Worm (Caenorhabditis elegans) whole organism, L2 larva: ENCODE results near the gene hgap-2.
A peak's percentile ranks its signal among the peaks of the same experiment; 100 is the strongest.

ENCODE experiments used
- C34F6.9 ChIP-seq: fragments of 150-350 bp; optimal IDR thresholded peaks from 2 replicates; lab custom pipeline; 2014; ENCODE audit warnings: missing biosample characterization, missing genetic modification characterization
- F13H6.1 ChIP-seq: sonication (generic microtip); optimal IDR thresholded peaks from 2 replicates; lab custom pipeline; 2016; ENCODE audit warnings: missing genetic modification characterization, missing compliant biosample characterization
- R02D3.7 ChIP-seq: fragments of 150-350 bp; optimal IDR thresholded peaks from 2 replicates; lab custom pipeline; 2014; ENCODE audit warnings: missing biosample characterization, missing genetic modification characterization
- aly-2 ChIP-seq: fragments of 150-350 bp; optimal IDR thresholded peaks from 2 replicates; lab custom pipeline; 2014; ENCODE audit warnings: missing biosample characterization, missing genetic modification characterization
- ceh-16 ChIP-seq: fragments of 150-350 bp; optimal IDR thresholded peaks from 2 replicates; lab custom pipeline; 2014; ENCODE audit warnings: missing biosample characterization, missing genetic modification characterization
- dmd-4 ChIP-seq: sonication (generic microtip); optimal IDR thresholded peaks from 2 replicates; lab custom pipeline; 2017; ENCODE audit warnings: missing biosample characterization, missing genetic modification characterization
- fos-1 ChIP-seq: fragments of 150-350 bp; optimal IDR thresholded peaks from 2 replicates; lab custom pipeline; 2014; ENCODE audit warnings: missing biosample characterization, missing genetic modification characterization
- gmeb-1 ChIP-seq: fragments of 150-350 bp; optimal IDR thresholded peaks from 2 replicates; lab custom pipeline; 2014; ENCODE audit warnings: missing biosample characterization, missing genetic modification characterization
- lin-11 ChIP-seq: fragments of 150-350 bp; sonication (generic microtip); optimal IDR thresholded peaks from 2 replicates; lab custom pipeline; 2014; ENCODE audit warnings: missing biosample characterization, missing genetic modification characterization, inconsistent platforms, mixed read lengths
- lin-13 ChIP-seq: fragments of 150-350 bp; optimal IDR thresholded peaks from 2 replicates; lab custom pipeline; 2014; ENCODE audit warnings: missing biosample characterization, missing genetic modification reagents, missing genetic modification characterization
- lsy-2 ChIP-seq, 2 experiments: fragments of 150-350 bp in 1 of 2; sonication (generic microtip) in 1 of 2; optimal IDR thresholded peaks; 2 replicates each; lab custom pipeline; 2014 to 2017; ENCODE audit warnings: missing biosample characterization in 2 of 2, missing genetic modification characterization in 2 of 2
- mab-5 ChIP-seq: fragments of 150-350 bp; optimal IDR thresholded peaks from 2 replicates; lab custom pipeline; 2014; ENCODE audit warnings: missing biosample characterization, missing genetic modification characterization
- mbf-1 ChIP-seq: sonication (generic microtip); optimal IDR thresholded peaks from 2 replicates; lab custom pipeline; 2017; ENCODE audit warnings: missing biosample characterization, missing genetic modification characterization
- nhr-10 ChIP-seq: sonication (generic microtip); optimal IDR thresholded peaks from 2 replicates; lab custom pipeline; 2017; ENCODE audit warnings: missing biosample characterization, missing genetic modification characterization
- nhr-11 ChIP-seq: fragments of 150-350 bp; optimal IDR thresholded peaks from 2 replicates; lab custom pipeline; 2014; ENCODE audit warnings: missing biosample characterization, missing genetic modification characterization
- nhr-12 ChIP-seq: fragments of 150-350 bp; optimal IDR thresholded peaks from 2 replicates; lab custom pipeline; 2014; ENCODE audit warnings: missing biosample characterization, missing genetic modification characterization
- nhr-129 ChIP-seq: fragments of 150-350 bp; optimal IDR thresholded peaks from 2 replicates; lab custom pipeline; 2014; ENCODE audit warnings: missing biosample characterization, missing genetic modification characterization
- nhr-237 ChIP-seq: fragments of 150-350 bp; optimal IDR thresholded peaks from 2 replicates; lab custom pipeline; 2014; ENCODE audit warnings: missing biosample characterization, missing genetic modification characterization
- nhr-25 ChIP-seq: fragments of 150-350 bp; sonication (generic microtip); optimal IDR thresholded peaks from 3 replicates; lab custom pipeline; 2014; ENCODE audit warnings: missing biosample characterization, missing genetic modification characterization
- nhr-6 ChIP-seq: fragments of 150-350 bp; optimal IDR thresholded peaks from 2 replicates; lab custom pipeline; 2014; ENCODE audit warnings: missing biosample characterization, missing genetic modification characterization
- nhr-77 ChIP-seq: fragments of 150-350 bp; optimal IDR thresholded peaks from 2 replicates; lab custom pipeline; 2014; ENCODE audit warnings: missing biosample characterization, missing genetic modification characterization
- peb-1 ChIP-seq: fragments of 150-350 bp; optimal IDR thresholded peaks from 2 replicates; lab custom pipeline; 2014; ENCODE audit warnings: missing biosample characterization, missing genetic modification characterization
- sem-4 ChIP-seq: fragments of 150-350 bp; optimal IDR thresholded peaks from 2 replicates; lab custom pipeline; 2014; ENCODE audit warnings: missing biosample characterization, missing genetic modification reagents, missing genetic modification characterization
- sma-3 ChIP-seq: sonication (generic microtip); optimal IDR thresholded peaks from 2 replicates; lab custom pipeline; 2016; ENCODE audit warnings: missing genetic modification reagents, missing genetic modification characterization, missing compliant biosample characterization
- sma-9 ChIP-seq, 2 experiments: fragments of 150-350 bp in 1 of 2; sonication (generic microtip) in 1 of 2; optimal IDR thresholded peaks; 2 replicates each; lab custom pipeline; 2014 to 2016; ENCODE audit warnings: missing genetic modification characterization in 2 of 2, mild to moderate bottlenecking in 1 of 2, missing biosample characterization in 1 of 2, missing compliant biosample characterization in 1 of 2, missing genetic modification reagents in 1 of 2, moderate library complexity in 1 of 2
- unc-39 ChIP-seq: fragments of 150-350 bp; optimal IDR thresholded peaks from 2 replicates; lab custom pipeline; 2014; ENCODE audit warnings: missing biosample characterization, missing genetic modification characterization
- unc-55 ChIP-seq: fragments of 150-350 bp; sonication (generic microtip); optimal IDR thresholded peaks from 3 replicates; lab custom pipeline; 2014; ENCODE audit warnings: missing biosample characterization, missing genetic modification reagents, missing genetic modification characterization
- unc-62 ChIP-seq: fragments of 150-350 bp; optimal IDR thresholded peaks from 2 replicates; lab custom pipeline; 2014; ENCODE audit warnings: missing biosample characterization, missing genetic modification reagents, missing genetic modification characterization
- zag-1 ChIP-seq: fragments of 150-350 bp; optimal IDR thresholded peaks from 2 replicates; lab custom pipeline; 2014; ENCODE audit warnings: missing biosample characterization, missing genetic modification characterization
- ztf-11 ChIP-seq: sonication (generic microtip); optimal IDR thresholded peaks from 2 replicates; lab custom pipeline; 2017; ENCODE audit warnings: missing biosample characterization, missing genetic modification characterization
- ztf-4 ChIP-seq: fragments of 150-350 bp; optimal IDR thresholded peaks from 2 replicates; lab custom pipeline; 2014; ENCODE audit warnings: missing biosample characterization, missing genetic modification characterization

hgap-2 gene

DNA sequence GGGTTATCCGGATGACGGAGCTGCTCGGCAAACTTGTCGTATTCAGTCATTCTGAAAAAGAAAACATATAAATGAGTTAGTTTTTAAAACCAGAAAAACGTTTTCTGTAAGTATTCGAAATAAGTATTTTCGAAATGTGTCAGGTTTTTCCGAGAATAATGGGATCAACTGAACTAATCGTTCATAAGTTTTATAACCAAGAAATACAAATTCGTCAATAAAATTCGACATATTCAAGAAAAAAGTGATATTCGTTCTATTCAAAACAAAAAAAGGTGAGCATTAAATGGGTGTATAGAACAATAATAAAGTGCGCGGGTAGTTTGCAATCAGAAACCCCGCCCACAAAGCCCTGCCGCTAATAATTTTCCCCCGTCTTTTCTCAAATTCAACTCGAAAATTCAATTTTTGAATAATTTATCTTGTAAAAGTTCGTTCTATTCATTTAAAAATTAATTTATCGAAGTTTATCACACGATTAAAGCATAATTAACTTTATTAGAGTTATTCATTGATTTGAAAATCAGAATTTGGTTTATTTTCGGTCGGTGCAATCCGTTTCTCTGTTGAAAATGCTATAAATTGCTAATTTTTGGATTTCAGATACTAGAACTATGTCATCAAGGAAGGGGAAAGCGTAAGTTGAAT, 31.6 kb upstream of the hgap-2 start, which contains the start of the genes cyn-11 and T01B7.5 (continued):
- TF ChIP-seq lin-11 (tag; lab: Kevin White, UChicago) (peak; percentile 4), nhr-12 (tag; lab: Kevin White, UChicago) (no peak), ztf-11 (tag; lab: Kevin White, UChicago) (no peak), unc-39 (tag; lab: Kevin White, UChicago) (no peak), nhr-129 (tag; lab: Kevin White, UChicago) (peak; percentile 21), nhr-237 (tag; lab: Kevin White, UChicago) (no peak), peb-1 (no peak), nhr-25 (tag; lab: Kevin White, UChicago) (no peak), mab-5 (tag; lab: Kevin White, UChicago) (no peak), R02D3.7 (tag; lab: Kevin White, UChicago) (no peak), lin-13 (no peak), gmeb-1 (tag; lab: Kevin White, UChicago) (peak; percentile 9)
- TF ChIP-seq, all 48 proteins: peak for 8

ce11 chrII:8714913-8715447, 30.3 kb upstream of the hgap-2 start, which contains the start of the genes rab-21 and T01B7.13:
Gene rab-21, minus strand, starts transcription at chrII:8715013.
Gene T01B7.13, plus strand, starts transcription at chrII:8715397.
- no peak for TF ChIP-seq sma-3 (GFP tag; lab: Kevin White, UChicago)
- TF ChIP-seq dmd-4 (tag; lab: Kevin White, UChicago): no peak
- no peak for TF ChIP-seq nhr-12 (tag; lab: Kevin White, UChicago)
- TF ChIP-seq nhr-6 (tag; lab: Kevin White, UChicago): no peak
- TF ChIP-seq ztf-4 (tag; lab: Kevin White, UChicago): no peak
- no peak for TF ChIP-seq nhr-25 (tag; lab: Kevin White, UChicago)
- no peak for TF ChIP-seq C34F6.9 (tag; lab: Kevin White, UChicago)
- no peak for TF ChIP-seq sma-9 (GFP tag; optimal IDR thresholded peaks at IDR 0.05; lab: Kevin White, UChicago)
- TF ChIP-seq sma-9 (tag; optimal IDR thresholded peaks at IDR 0.05; lab: Kevin White, UChicago): no peak
- no peak for TF ChIP-seq sem-4 (tag; lab: Kevin White, UChicago)
- no peak for TF ChIP-seq R02D3.7 (tag; lab: Kevin White, UChicago)
- TF ChIP-seq gmeb-1 (tag; lab: Kevin White, UChicago): no peak
- no peak for TF ChIP-seq unc-62 (GFP tag; lab: Kevin White, UChicago)
- no peak for TF ChIP-seq unc-55 (GFP tag; lab: Kevin White, UChicago)
- no peak for TF ChIP-seq unc-39 (tag; lab: Kevin White, UChicago)
- TF ChIP-seq aly-2: no peak
- no peak for TF ChIP-seq nhr-77 (tag; lab: Kevin White, UChicago)
- no peak for TF ChIP-seq nhr-11

DNA sequence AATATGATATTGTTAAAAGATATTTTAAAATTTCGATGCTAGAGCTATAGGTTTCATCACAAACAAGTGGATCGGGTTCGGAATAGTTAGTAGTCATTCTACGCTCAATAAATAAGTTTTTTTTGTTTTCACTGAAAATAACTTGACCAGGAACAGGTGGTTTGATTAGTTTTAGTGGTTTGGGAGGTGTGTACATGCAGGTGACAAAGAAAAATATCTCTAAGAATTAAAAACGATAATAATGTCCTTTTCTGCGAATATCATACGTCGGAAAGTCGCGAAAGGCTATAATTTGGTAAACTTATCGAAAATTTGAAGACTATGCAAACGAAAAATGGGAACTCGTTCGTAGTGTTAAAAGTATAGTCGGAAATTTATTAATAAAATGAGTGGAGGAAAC, 25.6 kb upstream of the hgap-2 start, which contains the start of gene srg-15:
Gene srg-15 (minus strand): TSS at position 101 of the 400 bp plus-strand sequence.
- no peak for TF ChIP-seq unc-62 (GFP tag; lab: Kevin White, UChicago)
- no peak for TF ChIP-seq mbf-1 (tag; lab: Kevin White, UChicago)

ce11 chrII:8707024-8707423, 22.3 kb upstream of the hgap-2 start, which contains the start of gene cup-16:
Gene cup-16, plus strand, starts transcription at chrII:8707155.
- no peak for TF ChIP-seq nhr-10 (tag; lab: Kevin White, UChicago)
- TF ChIP-seq sem-4 (tag; lab: Kevin White, UChicago): peak; percentile 6
- TF ChIP-seq sma-9 (GFP tag; optimal IDR thresholded peaks at IDR 0.05; lab: Kevin White, UChicago): peak; percentile 64
- no peak for TF ChIP-seq sma-9 (tag; optimal IDR thresholded peaks at IDR 0.05; lab: Kevin White, UChicago)
- peak; percentile 20 for TF ChIP-seq mab-5 (tag; lab: Kevin White, UChicago)
- TF ChIP-seq ztf-11 (tag; lab: Kevin White, UChicago): no peak
- peak; percentile 55 for TF ChIP-seq F13H6.1 (tag; lab: Kevin White, UChicago)
- peak; percentile 38 for TF ChIP-seq nhr-129 (tag; lab: Kevin White, UChicago)
- TF ChIP-seq unc-62 (GFP tag; lab: Kevin White, UChicago): peak; percentile 13
- TF ChIP-seq lsy-2 (tag; optimal IDR thresholded peaks at IDR 0.05; lab: Kevin White, UChicago): peak in 1 of 2 experiments; percentile 63
- peak; percentile 19 for TF ChIP-seq C34F6.9 (tag; lab: Kevin White, UChicago)
- TF ChIP-seq, all 48 proteins: peak for 8

DNA sequence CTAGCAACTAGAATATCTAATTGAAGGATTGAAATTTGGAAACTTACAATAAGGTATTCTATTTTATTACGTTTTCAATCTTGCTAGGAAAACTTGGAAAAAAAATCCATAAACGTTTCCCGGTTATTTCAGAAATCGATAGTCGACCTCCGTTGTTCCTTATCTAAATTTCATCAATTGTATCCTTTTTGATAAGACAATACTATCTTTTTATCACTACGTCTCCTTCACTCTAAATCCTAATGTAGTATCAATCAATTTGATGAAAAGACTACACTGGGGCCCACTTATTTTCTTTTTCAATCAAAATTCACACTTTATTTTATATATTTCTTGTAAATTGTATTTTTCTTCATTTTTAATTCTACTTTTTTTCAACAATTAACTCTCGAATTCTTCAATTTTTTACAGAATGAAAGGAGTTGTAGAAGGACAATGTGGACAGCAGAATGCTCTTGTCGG, 19.7 kb upstream of the hgap-2 start, which contains the start of gene prx-5:
Gene prx-5 (plus strand): TSS at position 412 of the 462 bp plus-strand sequence.
- TF ChIP-seq ceh-16 (tag; lab: Kevin White, UChicago) (no peak), unc-62 (GFP tag; lab: Kevin White, UChicago) (no peak), dmd-4 (tag; lab: Kevin White, UChicago) (no peak), lsy-2 (tag; optimal IDR thresholded peaks at IDR 0.05; lab: Kevin White, UChicago) (no peak), lin-11 (tag; lab: Kevin White, UChicago) (no peak), nhr-237 (tag; lab: Kevin White, UChicago) (no peak), unc-55 (GFP tag; lab: Kevin White, UChicago) (no peak), zag-1 (tag; lab: Kevin White, UChicago) (no peak), fos-1 (peak; percentile 51)
